Fruit fly (Drosophila melanogaster) whole organism, embryonic: ENCODE results near the gene CG8176.

Experiments used
- Ada2b ChIP-seq: fragments of 200-800 bp; sonication (Bioruptor generic); IDR thresholded peaks from 2 replicates; pipeline ENCODE4 v1.3.6; 2022; ENCODE audit warnings: missing biosample characterization, missing genetic modification characterization
- Atf-2 ChIP-seq: fragments of 200-800 bp; sonication (Bioruptor generic); optimal IDR thresholded peaks from 2 replicates; lab custom pipeline; 2016; ENCODE audit warnings: missing biosample characterization, missing genetic modification characterization
- B-H2 ChIP-seq: fragments of 200-800 bp; sonication (Bioruptor generic); optimal IDR thresholded peaks from 2 replicates; lab custom pipeline; 2018; ENCODE audit warnings: missing biosample characterization, mild to moderate bottlenecking, missing genetic modification characterization
- Bgb ChIP-seq: fragments of 200-800 bp; sonication (Bioruptor generic); IDR thresholded peaks from 2 replicates; pipeline ENCODE4 v1.3.6; 2022; ENCODE audit warnings: missing biosample characterization, missing genetic modification characterization; ENCODE audit not compliant: partially characterized antibody
- C15 ChIP-seq: fragments of 200-800 bp; sonication (Bioruptor generic); IDR thresholded peaks from 3 replicates; pipeline ENCODE4 v1.3.6; 2022; ENCODE audit warnings: missing biosample characterization, missing genetic modification characterization
- CG10462 ChIP-seq: fragments of 200-800 bp; sonication (Bioruptor generic); optimal IDR thresholded peaks from 2 replicates; lab custom pipeline; 2016; ENCODE audit warnings: missing biosample characterization, missing genetic modification characterization
- CG10543 ChIP-seq: fragments of 200-800 bp; sonication (Bioruptor generic); optimal IDR thresholded peaks from 3 replicates; lab custom pipeline; 2017; ENCODE audit warnings: missing biosample characterization, mild to moderate bottlenecking, missing genetic modification characterization, moderate library complexity
- CG10959 ChIP-seq: fragments of 200-800 bp; sonication (Bioruptor generic); IDR thresholded peaks from 2 replicates; pipeline ENCODE4 v1.3.6; 2022; ENCODE audit warnings: missing biosample characterization, missing genetic modification characterization
- CG12104 ChIP-seq: fragments of 200-800 bp; sonication (Bioruptor generic); optimal IDR thresholded peaks from 3 replicates; lab custom pipeline; 2016; ENCODE audit warnings: missing biosample characterization, missing genetic modification characterization
- CG12155 ChIP-seq: fragments of 200-800 bp; sonication (Bioruptor generic); optimal IDR thresholded peaks from 3 replicates; lab custom pipeline; 2016; ENCODE audit warnings: missing biosample characterization, missing genetic modification characterization
- CG14710 ChIP-seq: fragments of 200-800 bp; sonication (Bioruptor generic); optimal IDR thresholded peaks from 3 replicates; lab custom pipeline; 2019; ENCODE audit warnings: missing biosample characterization, mild to moderate bottlenecking, missing genetic modification characterization, moderate library complexity
- CG14965 ChIP-seq: fragments of 200-800 bp; sonication (Bioruptor generic); optimal IDR thresholded peaks from 2 replicates; lab custom pipeline; 2016; ENCODE audit warnings: missing biosample characterization, missing genetic modification characterization, borderline replicate concordance
- CG15011 ChIP-seq: fragments of 200-800 bp; sonication (Bioruptor generic); optimal IDR thresholded peaks from 3 replicates; lab custom pipeline; 2018; ENCODE audit warnings: missing biosample characterization, mild to moderate bottlenecking, missing genetic modification characterization
- CG18476 ChIP-seq: fragments of 200-800 bp; sonication (Bioruptor generic); optimal IDR thresholded peaks from 2 replicates; lab custom pipeline; 2016; ENCODE audit warnings: missing biosample characterization, mild to moderate bottlenecking, missing genetic modification characterization
- CG18619 ChIP-seq: fragments of 200-800 bp; sonication (Bioruptor generic); optimal IDR thresholded peaks from 3 replicates; lab custom pipeline; 2017; ENCODE audit warnings: missing biosample characterization, mild to moderate bottlenecking, missing genetic modification characterization
- CG2120 ChIP-seq: fragments of 200-800 bp; sonication (Bioruptor generic); optimal IDR thresholded peaks from 3 replicates; lab custom pipeline; 2016; ENCODE audit warnings: missing biosample characterization, missing genetic modification characterization
- CG31224 ChIP-seq: fragments of 200-800 bp; sonication (Bioruptor generic); IDR thresholded peaks from 2 replicates; pipeline ENCODE4 v1.3.6; 2022; ENCODE audit warnings: missing biosample characterization, missing genetic modification characterization
- CG3838 ChIP-seq: fragments of 200-800 bp; sonication (Bioruptor generic); optimal IDR thresholded peaks from 3 replicates; lab custom pipeline; 2016; ENCODE audit warnings: missing biosample characterization, missing genetic modification characterization
- CG5953 ChIP-seq: fragments of 200-800 bp; sonication (Bioruptor generic); IDR thresholded peaks from 2 replicates; pipeline ENCODE4 v1.3.6; 2022; ENCODE audit warnings: missing biosample characterization, missing genetic modification characterization
- CG6272 ChIP-seq: fragments of 200-800 bp; sonication (Bioruptor generic); IDR thresholded peaks from 2 replicates; pipeline ENCODE4 v1.3.6; 2022; ENCODE audit warnings: missing biosample characterization, missing genetic modification characterization
- CG7357 ChIP-seq: fragments of 200-800 bp; sonication (Bioruptor generic); IDR thresholded peaks from 3 replicates; pipeline ENCODE4 v1.3.6; 2022; ENCODE audit warnings: missing biosample characterization, missing genetic modification characterization
- Camta ChIP-seq: fragments of 200-800 bp; sonication (Bioruptor generic); optimal IDR thresholded peaks from 2 replicates; lab custom pipeline; 2016; ENCODE audit warnings: missing biosample characterization, missing genetic modification characterization
- CkIIα-i1 ChIP-seq: fragments of 200-800 bp; sonication (Bioruptor generic); IDR thresholded peaks from 2 replicates; pipeline ENCODE4 v1.3.6; 2022; ENCODE audit warnings: missing biosample characterization, missing genetic modification characterization
- Dip3 ChIP-seq: fragments of 200-800 bp; sonication (Bioruptor generic); optimal IDR thresholded peaks from 3 replicates; lab custom pipeline; 2016; ENCODE audit warnings: missing biosample characterization, missing genetic modification characterization
- Hr3 ChIP-seq: fragments of 200-800 bp; sonication (Bioruptor generic); optimal IDR thresholded peaks from 3 replicates; lab custom pipeline; 2016; ENCODE audit warnings: missing biosample characterization, missing genetic modification characterization
- Hr78 ChIP-seq, 2 experiments: fragments of 200-800 bp in 1 of 2; fragments of >200 bp in 1 of 2; sonication (Bioruptor generic) in 1 of 2; optimal IDR thresholded peaks; 2 replicates each; lab custom pipeline; 2017 to 2019; ENCODE audit warnings: missing biosample characterization in 2 of 2, missing genetic modification characterization in 2 of 2, mild to moderate bottlenecking in 1 of 2, moderate library complexity in 1 of 2
- Hsf ChIP-seq: fragments of 200-800 bp; sonication (Bioruptor generic); optimal IDR thresholded peaks from 3 replicates; lab custom pipeline; 2016; ENCODE audit warnings: missing biosample characterization, missing genetic modification characterization
- Mes4 ChIP-seq: fragments of 200-800 bp; sonication (Bioruptor generic); optimal IDR thresholded peaks from 2 replicates; lab custom pipeline; 2016; ENCODE audit warnings: missing biosample characterization, missing genetic modification characterization
- Side ChIP-seq: fragments of 200-800 bp; sonication (Bioruptor generic); optimal IDR thresholded peaks from 2 replicates; lab custom pipeline; 2016; ENCODE audit warnings: missing biosample characterization, missing genetic modification characterization
- Sox102F ChIP-seq: fragments of 200-800 bp; sonication (Bioruptor generic); optimal IDR thresholded peaks from 2 replicates; lab custom pipeline; 2018; ENCODE audit warnings: missing biosample characterization, mild to moderate bottlenecking, missing genetic modification characterization, moderate library complexity
- Sry-δ ChIP-seq: fragments of 200-800 bp; sonication (Bioruptor generic); optimal IDR thresholded peaks from 2 replicates; lab custom pipeline; 2016; ENCODE audit warnings: missing biosample characterization, missing genetic modification characterization
- Usf ChIP-seq: fragments of 200-800 bp; sonication (Bioruptor generic); optimal IDR thresholded peaks from 2 replicates; lab custom pipeline; 2017; ENCODE audit warnings: missing genotype, missing biosample characterization, missing genetic modification characterization
- Xrp1 ChIP-seq: fragments of 200-800 bp; sonication (Bioruptor generic); IDR thresholded peaks from 2 replicates; pipeline ENCODE4 v1.3.6; 2022; ENCODE audit warnings: missing biosample characterization, missing genetic modification characterization
- ase ChIP-seq: fragments of 200-800 bp; sonication (Bioruptor generic); IDR thresholded peaks from 3 replicates; pipeline ENCODE4 v1.3.6; 2022; ENCODE audit warnings: missing biosample characterization, missing genetic modification characterization
- ato ChIP-seq: fragments of 200-800 bp; sonication (Bioruptor generic); IDR thresholded peaks from 2 replicates; pipeline ENCODE4 v1.3.6; 2022; ENCODE audit warnings: missing biosample characterization, missing genetic modification characterization; ENCODE audit not compliant: partially characterized antibody
- bigmax ChIP-seq: fragments of 200-800 bp; sonication (Bioruptor generic); optimal IDR thresholded peaks from 2 replicates; lab custom pipeline; 2018; ENCODE audit warnings: missing biosample characterization, mild to moderate bottlenecking, missing genetic modification characterization
- chif ChIP-seq, 2 experiments: fragments of 200-800 bp; sonication (Bioruptor generic); optimal IDR thresholded peaks; 3 replicates each; lab custom pipeline; 2016; ENCODE audit warnings: missing biosample characterization in 2 of 2, missing genetic modification characterization in 2 of 2
- croc ChIP-seq: fragments of 200-800 bp; sonication (Bioruptor generic); conservative IDR thresholded peaks from 3 replicates; pipeline ENCODE4 v1.3.6; 2022; ENCODE audit warnings: missing biosample characterization, missing genetic modification characterization
- fd102C ChIP-seq: fragments of 200-800 bp; sonication (Bioruptor generic); optimal IDR thresholded peaks from 2 replicates; lab custom pipeline; 2018; ENCODE audit warnings: missing biosample characterization, mild to moderate bottlenecking, missing genetic modification characterization, moderate library complexity
- gsb-n ChIP-seq: fragments of 200-800 bp; sonication (Bioruptor generic); optimal IDR thresholded peaks from 3 replicates; lab custom pipeline; 2018; ENCODE audit warnings: missing biosample characterization, mild to moderate bottlenecking, missing genetic modification characterization
- ham ChIP-seq: fragments of 200-800 bp; sonication (Bioruptor generic); IDR thresholded peaks from 2 replicates; pipeline ENCODE4 v1.3.6; 2022; ENCODE audit warnings: missing biosample characterization, missing genetic modification characterization
- hth ChIP-seq: fragments of >200 bp; optimal IDR thresholded peaks from 2 replicates; lab custom pipeline; 2017; ENCODE audit warnings: inconsistent platforms
- jing ChIP-seq: fragments of 200-800 bp; sonication (Bioruptor generic); optimal IDR thresholded peaks from 2 replicates; lab custom pipeline; 2018; ENCODE audit warnings: missing biosample characterization, mild to moderate bottlenecking, missing genetic modification characterization
- lilli ChIP-seq: fragments of 200-800 bp; sonication (Bioruptor generic); optimal IDR thresholded peaks from 3 replicates; lab custom pipeline; 2016; ENCODE audit warnings: missing biosample characterization, missing genetic modification characterization
- maf-S ChIP-seq: fragments of 200-800 bp; sonication (Bioruptor generic); optimal IDR thresholded peaks from 2 replicates; lab custom pipeline; 2016; ENCODE audit warnings: missing biosample characterization, missing genetic modification characterization
- pita ChIP-seq: fragments of 200-800 bp; sonication (Bioruptor generic); optimal IDR thresholded peaks from 2 replicates; lab custom pipeline; 2017; ENCODE audit warnings: missing biosample characterization, mild to moderate bottlenecking, missing genetic modification characterization
- prd ChIP-seq, 3 experiments: fragments of >200 bp in 2 of 3; fragments of 200-800 bp in 1 of 3; sonication (Bioruptor generic) in 1 of 3; optimal IDR thresholded peaks in 2 of 3; IDR thresholded peaks in 1 of 3; 2 replicates in 2 of 3; 3 replicates in 1 of 3; pipeline versions ENCODE4 v1.3.6 to Lab custom; 2017 to 2022; ENCODE audit warnings: missing biosample characterization in 1 of 3, missing genetic modification characterization in 1 of 3
- pros ChIP-seq: fragments of 200-800 bp; sonication (Bioruptor generic); optimal IDR thresholded peaks from 3 replicates; lab custom pipeline; 2019; ENCODE audit warnings: missing biosample characterization, mild to moderate bottlenecking, missing genetic modification characterization, moderate library complexity
- yki ChIP-seq: fragments of >200 bp; optimal IDR thresholded peaks from 3 replicates; lab custom pipeline; 2018

Gene CG8176

DNA sequence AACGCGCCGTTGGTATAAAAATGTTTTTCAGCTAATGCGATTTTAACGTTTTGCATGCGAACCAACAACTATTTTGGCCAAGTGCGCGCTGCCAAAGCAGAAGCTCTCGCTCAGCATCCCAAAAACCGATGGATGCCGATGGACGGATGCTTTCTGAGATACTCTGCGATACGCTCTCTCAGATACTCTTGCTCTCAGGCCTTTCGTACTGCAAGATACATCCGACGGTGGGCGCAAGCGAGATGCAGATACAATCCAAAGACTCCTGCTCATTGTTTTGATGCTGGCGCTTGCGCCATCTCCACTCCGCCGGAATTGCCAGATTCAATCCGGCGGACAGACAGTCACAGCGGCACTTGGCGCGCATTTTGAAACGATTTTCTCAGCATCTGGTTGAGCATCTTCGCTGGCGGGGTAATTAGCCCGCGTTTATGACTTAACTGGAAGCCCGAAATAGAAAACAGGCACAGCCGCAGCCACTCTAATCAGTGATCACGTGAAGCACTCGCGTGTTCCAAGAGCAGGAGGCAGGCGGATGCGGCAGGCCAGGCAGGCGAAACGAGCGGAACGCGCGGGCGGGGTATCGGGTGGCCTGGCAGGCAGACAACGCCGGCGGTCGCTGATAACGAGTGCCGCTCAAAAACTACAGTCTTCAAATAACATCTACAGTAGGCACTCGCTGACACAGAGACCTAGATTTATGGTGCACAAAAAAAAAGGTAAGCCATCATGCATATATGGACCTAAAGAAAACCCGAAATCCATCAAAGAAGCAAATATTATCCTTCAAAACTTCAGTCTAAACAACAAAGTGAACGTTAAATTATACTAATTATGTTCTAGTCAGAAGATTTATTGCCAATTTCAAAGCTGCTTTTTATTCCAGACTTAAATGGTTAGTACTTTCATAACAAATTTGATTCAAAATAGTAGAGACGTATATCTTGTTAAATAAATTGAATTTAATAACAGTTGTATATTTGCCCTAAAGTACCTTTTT, 21.9 kb upstream of the CG8176 start, which contains the start of gene CG16779 (continued):
- TF ChIP-seq CG10959 (GFP tag; lab: Robert Waterston, UW) (no peak), CG18619 (peak; percentile 19), CG14965 (no peak), Hr78 (GFP tag; optimal IDR thresholded peaks at IDR 0.05; lab: Kevin White, UChicago) (peak in 1 of 2 experiments; percentile 74), ato (GFP tag; lab: Robert Waterston, UW) (no peak; the same call in 1 of the 2 replicates), fd102C (no peak), yki (no peak), lilli (GFP tag; lab: Kevin White, UChicago) (peak; percentile 35), B-H2 (GFP tag; lab: Kevin White, UChicago) (no peak), CG15011 (GFP tag; lab: Kevin White, UChicago) (peak; percentile 25), Mes4 (GFP tag; lab: Kevin White, UChicago) (no peak), Camta (no peak), CG18476 (peak; percentile 4), bigmax (GFP tag; lab: Kevin White, UChicago) (no peak), ham (GFP tag; lab: Robert Waterston, UW) (no peak), CG6272 (no peak), prd (optimal IDR thresholded peaks at IDR 0.05; lab: Kevin White, UChicago) (no peak), prd (GFP tag; IDR thresholded peaks at IDR 0.05; lab: Robert Waterston, UW) (peak; percentile 19; the same call in 1 of the 3 replicates), Xrp1 (GFP tag; lab: Robert Waterston, UW) (0 out of 2 replicates have a peak, but pooled peaks have one; percentile 10), Hr3 (GFP tag; lab: Kevin White, UChicago) (peak; percentile 53), CG31224 (GFP tag; lab: Robert Waterston, UW) (no peak), C15 (GFP tag; lab: Robert Waterston, UW) (no peak), Hsf (GFP tag; lab: Kevin White, UChicago) (peak; percentile 29), jing (GFP tag; lab: Kevin White, UChicago) (peak; percentile 3), croc (GFP tag; lab: Robert Waterston, UW) (peak; percentile 17; the same call in 1 of the 3 replicates), Sox102F (GFP tag; lab: Kevin White, UChicago) (peak; percentile 36), Usf (GFP tag; lab: Kevin White, UChicago) (no peak), CG7357 (GFP tag; lab: Robert Waterston, UW) (no peak), Ada2b (no peak), CG10543 (GFP tag; lab: Kevin White, UChicago) (peak; percentile 57), maf-S (GFP tag; lab: Kevin White, UChicago) (no peak), chif (GFP tag; optimal IDR thresholded peaks at IDR 0.05; lab: Kevin White, UChicago) (peak; percentile 9 to 22), CkIIα-i1 (GFP tag; lab: Robert Waterston, UW) (no peak), CG5953 (GFP tag; lab: Robert Waterston, UW) (0 out of 2 replicates have a peak, but pooled peaks have one; percentile 14), Bgb (GFP tag; lab: Robert Waterston, UW) (peak; percentile 20; the same call in 1 of the 2 replicates), pita (GFP tag; lab: Kevin White, UChicago) (no peak), Side (GFP tag; lab: Kevin White, UChicago) (no peak), ase (GFP tag; lab: Robert Waterston, UW) (no peak), hth (no peak), pros (GFP tag; lab: Kevin White, UChicago) (peak; percentile 14), CG14710 (tag; lab: Kevin White, UChicago) (peak; percentile 50), CG10462 (no peak), Sry-δ (GFP tag; lab: Kevin White, UChicago) (no peak), Atf-2 (no peak), gsb-n (tag; lab: Kevin White, UChicago) (no peak), Dip3 (GFP tag; lab: Kevin White, UChicago) (no peak), CG3838 (GFP tag; lab: Kevin White, UChicago) (no peak), CG12155 (peak; percentile 32), CG2120 (peak; percentile 45), CG12104 (GFP tag; lab: Kevin White, UChicago) (no peak)
